Worm (Caenorhabditis elegans) whole organism, L4 larva: ENCODE data around the gene mon-2.

ENCODE experiments used
- F37D6.2 ChIP-seq: sonication (generic microtip); optimal IDR thresholded peaks from 2 replicates; lab custom pipeline; 2016; ENCODE audit warnings: mild to moderate bottlenecking, missing genetic modification characterization, missing compliant biosample characterization
- F44E2.7 ChIP-seq: fragments of 200-800 bp; sonication (Bioruptor generic); IDR thresholded peaks from 2 replicates; pipeline ENCODE4 v2.1.2; 2022; ENCODE audit warnings: missing genetic modification characterization, missing compliant biosample characterization
- T26A8.4 ChIP-seq: fragments of 200-800 bp; sonication (Bioruptor generic); IDR thresholded peaks from 2 replicates; pipeline ENCODE4 v1.3.6; 2022; ENCODE audit warnings: missing genetic modification characterization, missing compliant biosample characterization
- aha-1 ChIP-seq: fragments of 150-350 bp; peaks from one replicate; lab custom pipeline; 2014; ENCODE audit warnings: missing biosample characterization, missing genetic modification characterization
- ceh-82 ChIP-seq: sonication (generic microtip); optimal IDR thresholded peaks from 2 replicates; lab custom pipeline; 2017; ENCODE audit warnings: missing biosample characterization, missing genetic modification characterization
- ctbp-1 ChIP-seq: fragments of 200-800 bp; sonication (Bioruptor generic); IDR thresholded peaks from 2 replicates; pipeline ENCODE4 v1.3.6; 2022; ENCODE audit warnings: missing genetic modification reagents, missing genetic modification characterization, missing compliant biosample characterization
- dmd-9 ChIP-seq: fragments of 200-800 bp; sonication (Bioruptor generic); IDR thresholded peaks from 2 replicates; pipeline ENCODE4 v1.3.6; 2022; ENCODE audit warnings: missing genetic modification reagents, missing genetic modification characterization, missing compliant biosample characterization
- duxl-1 ChIP-seq: sonication (generic microtip); optimal IDR thresholded peaks from 2 replicates; lab custom pipeline; 2016; ENCODE audit warnings: mild to moderate bottlenecking, missing genetic modification characterization, moderate library complexity, missing compliant biosample characterization; ENCODE audit not compliant: poor library complexity
- dve-1 ChIP-seq: sonication (generic microtip); optimal IDR thresholded peaks from 2 replicates; lab custom pipeline; 2017; ENCODE audit warnings: antibody characterized with exemption, mild to moderate bottlenecking, missing genetic modification characterization, missing compliant biosample characterization; ENCODE audit not compliant: insufficient read depth
- egl-27 ChIP-seq: sonication (generic microtip); optimal IDR thresholded peaks from 3 replicates; lab custom pipeline; 2017; ENCODE audit warnings: missing biosample characterization, missing genetic modification reagents, missing genetic modification characterization
- hif-1 ChIP-seq, 2 experiments: sonication (generic microtip); optimal IDR thresholded peaks; 2 replicates each; lab custom pipeline; 2016 to 2017; ENCODE audit warnings: missing compliant biosample characterization in 2 of 2, missing genetic modification characterization in 2 of 2, missing genetic modification reagents in 2 of 2, missing genotype in 2 of 2, mild to moderate bottlenecking in 1 of 2
- hlh-11 ChIP-seq: fragments of 200-800 bp; sonication (Bioruptor generic); optimal IDR thresholded peaks from 2 replicates; lab custom pipeline; 2018; ENCODE audit warnings: mild to moderate bottlenecking, missing genetic modification characterization, missing compliant biosample characterization
- hlh-30 ChIP-seq: sonication (generic microtip); optimal IDR thresholded peaks from 2 replicates; lab custom pipeline; 2017; ENCODE audit warnings: antibody characterized with exemption, mild to moderate bottlenecking, missing genetic modification characterization, missing compliant biosample characterization; ENCODE audit not compliant: insufficient read depth
- hmg-1.1 ChIP-seq: fragments of 200-800 bp; sonication (Bioruptor generic); IDR thresholded peaks from 2 replicates; pipeline ENCODE4 v1.3.6; 2022; ENCODE audit warnings: missing genetic modification reagents, missing genetic modification characterization, missing compliant biosample characterization
- lim-7 ChIP-seq: fragments of 200-800 bp; sonication (Bioruptor generic); IDR thresholded peaks from 2 replicates; pipeline ENCODE4 v1.3.6; 2022; ENCODE audit warnings: missing genetic modification characterization, missing compliant biosample characterization
- lin-1 ChIP-seq: fragments of 200-800 bp; sonication (Bioruptor generic); IDR thresholded peaks from 2 replicates; pipeline ENCODE4 v1.3.6; 2022; ENCODE audit warnings: missing genetic modification reagents, missing genetic modification characterization, missing compliant biosample characterization
- lin-38 ChIP-seq: fragments of 200-800 bp; sonication (Bioruptor generic); IDR thresholded peaks from 2 replicates; pipeline ENCODE4 v1.3.6; 2022; ENCODE audit warnings: missing genetic modification reagents, missing genetic modification characterization, missing compliant biosample characterization
- lin-39 ChIP-seq: fragments of 150-350 bp; optimal IDR thresholded peaks from 2 replicates; lab custom pipeline; 2014; ENCODE audit warnings: missing biosample characterization, missing genetic modification reagents, missing genetic modification characterization
- lir-3 ChIP-seq: sonication (generic microtip); optimal IDR thresholded peaks from 2 replicates; lab custom pipeline; 2016; ENCODE audit warnings: mild to moderate bottlenecking, missing genetic modification characterization, missing compliant biosample characterization
- lsy-2 ChIP-seq, 2 experiments: fragments of 150-350 bp in 1 of 2; sonication (generic microtip) in 1 of 2; optimal IDR thresholded peaks; 2 replicates each; lab custom pipeline; 2014 to 2017; ENCODE audit warnings: missing biosample characterization in 2 of 2, missing genetic modification characterization in 2 of 2
- mep-1 ChIP-seq: fragments of 150-350 bp; sonication (generic microtip); optimal IDR thresholded peaks from 3 replicates; lab custom pipeline; 2014; ENCODE audit warnings: missing biosample characterization, missing genetic modification characterization
- mes-2 ChIP-seq: sonication (generic microtip); optimal IDR thresholded peaks from 2 replicates; lab custom pipeline; 2016; ENCODE audit warnings: missing genotype, mild to moderate bottlenecking, missing genetic modification characterization, missing compliant biosample characterization; ENCODE audit not compliant: poor library complexity, severe bottlenecking
- nhr-25 ChIP-seq: sonication (generic microtip); optimal IDR thresholded peaks from 2 replicates; lab custom pipeline; 2017; ENCODE audit warnings: missing genetic modification characterization, mild to moderate bottlenecking, missing compliant biosample characterization, antibody characterized with exemption, moderate library complexity, borderline replicate concordance; ENCODE audit not compliant: insufficient read depth
- nhr-76 ChIP-seq: fragments of 150-350 bp; optimal IDR thresholded peaks from 2 replicates; lab custom pipeline; 2014; ENCODE audit warnings: missing biosample characterization, missing genetic modification characterization
- pha-4 ChIP-seq, 2 experiments: fragments of 150-350 bp in 1 of 2; fragments of 200-800 bp in 1 of 2; sonication (Bioruptor generic) in 1 of 2; IDR thresholded peaks in 1 of 2; optimal IDR thresholded peaks in 1 of 2; 2 replicates each; pipeline versions ENCODE4 v1.3.6 to Lab custom; 2014 to 2022; ENCODE audit warnings: missing genetic modification characterization in 2 of 2, missing genetic modification reagents in 2 of 2, missing biosample characterization in 1 of 2, missing compliant biosample characterization in 1 of 2
- pqm-1 ChIP-seq: sonication (generic microtip); optimal IDR thresholded peaks from 2 replicates; lab custom pipeline; 2017; ENCODE audit warnings: missing biosample characterization, missing genetic modification characterization
- set-16 ChIP-seq: fragments of 200-800 bp; sonication (Bioruptor generic); IDR thresholded peaks from 2 replicates; pipeline ENCODE4 v1.3.6; 2022; ENCODE audit warnings: missing genetic modification reagents, missing genetic modification characterization, missing compliant biosample characterization
- snpc-1.2 ChIP-seq: fragments of 200-800 bp; sonication (Bioruptor generic); IDR thresholded peaks from 2 replicates; pipeline ENCODE4 v1.3.6; 2022; ENCODE audit warnings: missing genetic modification reagents, missing genetic modification characterization, missing compliant biosample characterization
- tra-1 ChIP-seq: fragments of 200-800 bp; sonication (Bioruptor generic); IDR thresholded peaks from 2 replicates; pipeline ENCODE4 v1.3.6; 2022; ENCODE audit warnings: missing genetic modification reagents, missing genetic modification characterization, missing compliant biosample characterization
- unc-39 ChIP-seq: sonication (generic microtip); optimal IDR thresholded peaks from 2 replicates; lab custom pipeline; 2017; ENCODE audit warnings: missing biosample characterization, missing genetic modification characterization
- vab-7 ChIP-seq: fragments of 200-800 bp; sonication (Bioruptor generic); IDR thresholded peaks from 2 replicates; pipeline ENCODE4 v1.3.6; 2022; ENCODE audit warnings: missing genetic modification reagents, missing genetic modification characterization, missing compliant biosample characterization
- zfp-2 ChIP-seq: sonication (generic microtip); optimal IDR thresholded peaks from 2 replicates; lab custom pipeline; 2016; ENCODE audit warnings: mild to moderate bottlenecking, missing genetic modification characterization, missing compliant biosample characterization
- zfp-3 ChIP-seq: fragments of 200-800 bp; sonication (Bioruptor generic); conservative IDR thresholded peaks from 2 replicates; pipeline ENCODE4 v1.3.6; 2022; ENCODE audit warnings: missing genetic modification reagents, missing genetic modification characterization, missing compliant biosample characterization

mon-2 gene

DNA sequence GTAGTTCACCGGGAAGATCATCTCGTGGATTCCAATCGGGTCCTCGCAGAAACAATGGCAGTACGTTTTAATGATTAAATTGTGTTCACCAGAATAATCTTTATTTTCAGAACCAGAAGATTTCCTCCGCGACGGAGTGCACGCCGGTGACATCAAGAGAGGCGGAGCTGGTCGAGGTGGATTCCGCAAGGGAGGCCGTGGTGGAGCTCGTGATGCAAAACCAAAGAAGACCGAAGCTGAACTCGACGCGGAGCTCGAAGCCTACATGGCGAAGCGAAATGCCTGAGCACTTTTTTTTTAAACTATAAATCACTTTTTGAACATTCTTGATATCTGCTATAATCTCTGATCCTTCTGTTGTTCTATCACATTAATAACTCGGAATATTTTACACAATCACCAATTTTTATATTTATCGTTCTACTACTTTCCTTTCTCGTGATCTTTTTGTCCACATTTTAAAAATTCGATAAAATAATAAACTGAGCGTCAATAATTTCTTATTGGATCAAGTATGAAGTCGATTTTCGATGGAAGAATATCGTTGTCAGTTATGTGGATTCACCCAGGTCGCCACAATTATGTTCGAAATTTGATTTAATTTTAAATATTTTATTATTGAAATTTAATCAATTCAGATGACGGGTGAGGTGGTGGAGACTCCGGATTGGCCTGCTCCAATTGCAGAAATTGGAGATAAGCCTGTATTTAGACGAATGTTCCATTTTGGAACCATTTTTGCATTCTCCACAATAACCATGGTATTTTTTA is 27.9 kb downstream of the mon-2 start, which contains the start of gene dhhc-6:
dhhc-6 (plus strand) TSS at position 639 of the 771 bp plus-strand sequence.
- TF ChIP-seq lin-1 (no peak), nhr-76 (tag; lab: Kevin White, UChicago) (no peak), F44E2.7 (GFP tag; lab: Robert Waterston, UW) (no peak), dve-1 (tag; lab: Kevin White, UChicago) (no peak), snpc-1.2 (peak; percentile 31; the same call in 1 of the 2 replicates), mep-1 (tag; lab: Kevin White, UChicago) (peak; percentile 30), mes-2 (tag; lab: Kevin White, UChicago) (no peak), hlh-30 (tag; lab: Kevin White, UChicago) (no peak), lin-38 (GFP tag; lab: Robert Waterston, UW) (peak; percentile 44), set-16 (peak; percentile 75), pqm-1 (tag; lab: Kevin White, UChicago) (no peak), dmd-9 (no peak), zfp-3 (GFP tag; lab: Robert Waterston, UW) (no peak), lim-7 (GFP tag; lab: Robert Waterston, UW) (no peak), unc-39 (tag; lab: Kevin White, UChicago) (no peak), nhr-25 (tag; lab: Kevin White, UChicago) (no peak), ceh-82 (no peak)

ce11 chrIV:12126740-12127472 is 30.3 kb downstream of the mon-2 start:
- no peak for TF ChIP-seq T26A8.4
- TF ChIP-seq duxl-1 = no peak
- TF ChIP-seq egl-27 (tag; lab: Kevin White, UChicago) = no peak
- no peak for TF ChIP-seq lir-3
- no peak for TF ChIP-seq ctbp-1
- TF ChIP-seq mes-2 (tag; lab: Kevin White, UChicago) = no peak
- no peak for TF ChIP-seq hlh-30 (tag; lab: Kevin White, UChicago)
- TF ChIP-seq lsy-2 (tag; optimal IDR thresholded peaks at IDR 0.05; lab: Kevin White, UChicago) = peak in 1 of 2 experiments; percentile 22
- TF ChIP-seq dmd-9 = no peak
- no peak for TF ChIP-seq nhr-76 (tag; lab: Kevin White, UChicago)
- TF ChIP-seq tra-1 = no peak
- no peak for TF ChIP-seq F44E2.7 (GFP tag; lab: Robert Waterston, UW)
- no peak for TF ChIP-seq vab-7 (GFP tag; lab: Robert Waterston, UW)
- no peak for TF ChIP-seq hif-1 (tag; optimal IDR thresholded peaks at IDR 0.05; lab: Kevin White, UChicago)
- peak; percentile 1 for TF ChIP-seq aha-1
- no peak for TF ChIP-seq zfp-2 (tag; lab: Kevin White, UChicago)

DNA sequence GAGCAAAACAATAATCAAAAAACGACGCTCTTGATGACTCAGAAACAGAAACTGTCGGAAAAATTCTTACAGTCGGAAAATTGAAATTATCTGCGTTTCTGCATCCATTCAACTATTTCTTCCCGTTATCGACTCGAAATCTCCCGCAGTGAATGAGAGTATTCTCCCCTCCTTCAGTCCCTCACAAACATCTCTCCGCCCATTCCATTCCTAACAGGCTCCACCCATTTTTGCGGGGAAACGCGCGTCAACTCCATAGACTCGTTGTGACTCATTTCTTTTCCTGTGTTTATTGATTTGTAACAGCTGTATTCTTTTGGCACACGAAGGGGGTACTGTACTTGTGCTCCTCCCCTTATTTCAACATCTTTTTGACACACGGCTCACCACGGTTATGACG is 31.3 kb downstream of the mon-2 start:
- TF ChIP-seq F37D6.2 (tag; lab: Kevin White, UChicago) (no peak), hlh-11 (tag; lab: Kevin White, UChicago) (peak; percentile 12), pha-4 (GFP tag; IDR thresholded peaks at IDR 0.05; lab: Robert Waterston, UW) (no peak), pha-4 (tag; optimal IDR thresholded peaks at IDR 0.05; lab: Kevin White, UChicago) (peak; percentile 12), lin-1 (no peak), lin-39 (no peak), lsy-2 (tag; optimal IDR thresholded peaks at IDR 0.05; lab: Kevin White, UChicago) (peak in 1 of 2 experiments; percentile 30), hmg-1.1 (GFP tag; lab: Robert Waterston, UW) (0 out of 2 replicates have a peak, but pooled peaks have one; percentile 12)
